Worm (Caenorhabditis elegans) whole organism, L2 larva: Measurements from ENCODE around the gene tre-2.
A peak's percentile ranks its signal among the peaks of the same experiment; 100 is the strongest.

Experiments
- C34F6.9 ChIP-seq: fragments of 150-350 bp; optimal IDR thresholded peaks from 2 replicates; lab custom pipeline; 2014; ENCODE audit warnings: missing biosample characterization, missing genetic modification characterization
- F13H6.1 ChIP-seq: sonication (generic microtip); optimal IDR thresholded peaks from 2 replicates; lab custom pipeline; 2016; ENCODE audit warnings: missing genetic modification characterization, missing compliant biosample characterization
- Y55F3AM.14 ChIP-seq: fragments of 200-800 bp; sonication (Bioruptor generic); optimal IDR thresholded peaks from 2 replicates; lab custom pipeline; 2018; ENCODE audit warnings: mild to moderate bottlenecking, missing genetic modification characterization, missing compliant biosample characterization
- ZK546.5 ChIP-seq: sonication (generic microtip); optimal IDR thresholded peaks from 2 replicates; lab custom pipeline; 2017; ENCODE audit warnings: missing biosample characterization, missing genetic modification characterization
- alr-1 ChIP-seq: fragments of 150-350 bp; optimal IDR thresholded peaks from 2 replicates; lab custom pipeline; 2014; ENCODE audit warnings: missing biosample characterization, missing genetic modification characterization
- aly-2 ChIP-seq: fragments of 150-350 bp; optimal IDR thresholded peaks from 2 replicates; lab custom pipeline; 2014; ENCODE audit warnings: missing biosample characterization, missing genetic modification characterization
- blmp-1 ChIP-seq: sonication (generic microtip); optimal IDR thresholded peaks from 2 replicates; lab custom pipeline; 2017; ENCODE audit warnings: missing genetic modification characterization, mild to moderate bottlenecking, missing compliant biosample characterization, antibody characterized with exemption, moderate library complexity; ENCODE audit not compliant: insufficient read depth
- ceh-16 ChIP-seq: fragments of 150-350 bp; optimal IDR thresholded peaks from 2 replicates; lab custom pipeline; 2014; ENCODE audit warnings: missing biosample characterization, missing genetic modification characterization
- egl-27 ChIP-seq: sonication (generic microtip); optimal IDR thresholded peaks from 3 replicates; lab custom pipeline; 2017; ENCODE audit warnings: missing biosample characterization, missing genetic modification reagents, missing genetic modification characterization
- elt-1 ChIP-seq: fragments of 150-350 bp; optimal IDR thresholded peaks from 2 replicates; lab custom pipeline; 2014; ENCODE audit warnings: missing biosample characterization, missing genetic modification characterization
- elt-3 ChIP-seq: sonication (generic microtip); optimal IDR thresholded peaks from 2 replicates; lab custom pipeline; 2017; ENCODE audit warnings: missing biosample characterization, missing genetic modification characterization
- fos-1 ChIP-seq: fragments of 150-350 bp; optimal IDR thresholded peaks from 2 replicates; lab custom pipeline; 2014; ENCODE audit warnings: missing biosample characterization, missing genetic modification characterization
- gmeb-1 ChIP-seq: fragments of 150-350 bp; optimal IDR thresholded peaks from 2 replicates; lab custom pipeline; 2014; ENCODE audit warnings: missing biosample characterization, missing genetic modification characterization
- lin-11 ChIP-seq: fragments of 150-350 bp; sonication (generic microtip); optimal IDR thresholded peaks from 2 replicates; lab custom pipeline; 2014; ENCODE audit warnings: missing biosample characterization, missing genetic modification characterization, inconsistent platforms, mixed read lengths
- lin-13 ChIP-seq: fragments of 150-350 bp; optimal IDR thresholded peaks from 2 replicates; lab custom pipeline; 2014; ENCODE audit warnings: missing biosample characterization, missing genetic modification reagents, missing genetic modification characterization
- lin-39 ChIP-seq: fragments of 150-350 bp; optimal IDR thresholded peaks from 2 replicates; lab custom pipeline; 2014; ENCODE audit warnings: missing biosample characterization, missing genetic modification reagents, missing genetic modification characterization
- mab-5 ChIP-seq: fragments of 150-350 bp; optimal IDR thresholded peaks from 2 replicates; lab custom pipeline; 2014; ENCODE audit warnings: missing biosample characterization, missing genetic modification characterization
- mbf-1 ChIP-seq: sonication (generic microtip); optimal IDR thresholded peaks from 2 replicates; lab custom pipeline; 2017; ENCODE audit warnings: missing biosample characterization, missing genetic modification characterization
- mdl-1 ChIP-seq, 2 experiments: fragments of 150-350 bp in 1 of 2; sonication (generic microtip) in 1 of 2; optimal IDR thresholded peaks; 2 replicates each; lab custom pipeline; 2017; ENCODE audit warnings: missing biosample characterization in 2 of 2, missing genetic modification characterization in 2 of 2
- nhr-10 ChIP-seq: sonication (generic microtip); optimal IDR thresholded peaks from 2 replicates; lab custom pipeline; 2017; ENCODE audit warnings: missing biosample characterization, missing genetic modification characterization
- nhr-11 ChIP-seq: fragments of 150-350 bp; optimal IDR thresholded peaks from 2 replicates; lab custom pipeline; 2014; ENCODE audit warnings: missing biosample characterization, missing genetic modification characterization
- nhr-12 ChIP-seq: fragments of 150-350 bp; optimal IDR thresholded peaks from 2 replicates; lab custom pipeline; 2014; ENCODE audit warnings: missing biosample characterization, missing genetic modification characterization
- nhr-21 ChIP-seq: fragments of 150-350 bp; optimal IDR thresholded peaks from 2 replicates; lab custom pipeline; 2014; ENCODE audit warnings: missing biosample characterization, missing genetic modification characterization
- nhr-23 ChIP-seq: fragments of 150-350 bp; optimal IDR thresholded peaks from 2 replicates; lab custom pipeline; 2014; ENCODE audit warnings: missing biosample characterization, missing genetic modification reagents, missing genetic modification characterization
- nhr-237 ChIP-seq: fragments of 150-350 bp; optimal IDR thresholded peaks from 2 replicates; lab custom pipeline; 2014; ENCODE audit warnings: missing biosample characterization, missing genetic modification characterization
- nhr-25 ChIP-seq: fragments of 150-350 bp; sonication (generic microtip); optimal IDR thresholded peaks from 3 replicates; lab custom pipeline; 2014; ENCODE audit warnings: missing biosample characterization, missing genetic modification characterization
- nhr-6 ChIP-seq: fragments of 150-350 bp; optimal IDR thresholded peaks from 2 replicates; lab custom pipeline; 2014; ENCODE audit warnings: missing biosample characterization, missing genetic modification characterization
- nhr-77 ChIP-seq: fragments of 150-350 bp; optimal IDR thresholded peaks from 2 replicates; lab custom pipeline; 2014; ENCODE audit warnings: missing biosample characterization, missing genetic modification characterization
- peb-1 ChIP-seq: fragments of 150-350 bp; optimal IDR thresholded peaks from 2 replicates; lab custom pipeline; 2014; ENCODE audit warnings: missing biosample characterization, missing genetic modification characterization
- sem-4 ChIP-seq: fragments of 150-350 bp; optimal IDR thresholded peaks from 2 replicates; lab custom pipeline; 2014; ENCODE audit warnings: missing biosample characterization, missing genetic modification reagents, missing genetic modification characterization
- sma-3 ChIP-seq: sonication (generic microtip); optimal IDR thresholded peaks from 2 replicates; lab custom pipeline; 2016; ENCODE audit warnings: missing genetic modification reagents, missing genetic modification characterization, missing compliant biosample characterization
- sma-9 ChIP-seq, 2 experiments: fragments of 150-350 bp in 1 of 2; sonication (generic microtip) in 1 of 2; optimal IDR thresholded peaks; 2 replicates each; lab custom pipeline; 2014 to 2016; ENCODE audit warnings: missing genetic modification characterization in 2 of 2, mild to moderate bottlenecking in 1 of 2, missing biosample characterization in 1 of 2, missing compliant biosample characterization in 1 of 2, missing genetic modification reagents in 1 of 2, moderate library complexity in 1 of 2
- snpc-4 ChIP-seq: fragments of 150-350 bp; optimal IDR thresholded peaks from 2 replicates; lab custom pipeline; 2014; ENCODE audit warnings: missing biosample characterization, missing genetic modification characterization
- unc-39 ChIP-seq: fragments of 150-350 bp; optimal IDR thresholded peaks from 2 replicates; lab custom pipeline; 2014; ENCODE audit warnings: missing biosample characterization, missing genetic modification characterization
- unc-55 ChIP-seq: fragments of 150-350 bp; sonication (generic microtip); optimal IDR thresholded peaks from 3 replicates; lab custom pipeline; 2014; ENCODE audit warnings: missing biosample characterization, missing genetic modification reagents, missing genetic modification characterization
- ztf-1 ChIP-seq: fragments of 200-800 bp; sonication (Bioruptor generic); conservative IDR thresholded peaks from 2 replicates; pipeline ENCODE4 v1.3.6; 2022; ENCODE audit warnings: missing genetic modification characterization, missing compliant biosample characterization
- ztf-11 ChIP-seq: sonication (generic microtip); optimal IDR thresholded peaks from 2 replicates; lab custom pipeline; 2017; ENCODE audit warnings: missing biosample characterization, missing genetic modification characterization
- ztf-4 ChIP-seq: fragments of 150-350 bp; optimal IDR thresholded peaks from 2 replicates; lab custom pipeline; 2014; ENCODE audit warnings: missing biosample characterization, missing genetic modification characterization

tre-2 gene

DNA sequence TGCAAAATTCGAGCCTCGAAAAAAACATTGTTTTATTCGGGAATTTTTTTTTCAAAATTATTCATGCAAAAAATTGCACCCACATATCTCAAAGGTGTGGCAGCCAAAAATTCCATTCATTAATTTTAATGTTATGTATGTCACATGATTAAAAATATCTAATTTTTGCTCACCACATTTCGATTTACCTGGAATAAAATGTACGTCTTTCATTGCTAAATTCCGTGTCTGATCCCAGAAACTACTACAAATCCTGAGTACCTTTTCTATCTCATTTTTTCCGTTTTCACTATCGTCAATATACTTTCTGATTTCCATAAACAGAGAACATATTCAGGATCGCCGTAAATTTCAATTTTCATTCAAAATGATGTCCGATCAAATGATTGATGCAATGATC is 10.3 kb downstream of the tre-2 start, which contains the start of gene srx-19:
TSS of gene srx-19 (plus strand) at position 301 of the 400 bp plus-strand sequence.
- TF ChIP-seq nhr-21 (tag; lab: Kevin White, UChicago) (no peak), nhr-6 (tag; lab: Kevin White, UChicago) (no peak), Y55F3AM.14 (GFP tag; lab: Kevin White, UChicago) (no peak), lin-11 (no peak), sem-4 (tag; lab: Kevin White, UChicago) (no peak), lin-13 (no peak), peb-1 (no peak), ztf-4 (no peak), mbf-1 (tag; lab: Kevin White, UChicago) (no peak), nhr-77 (tag; lab: Kevin White, UChicago) (no peak), unc-55 (no peak), snpc-4 (tag; lab: Kevin White, UChicago) (no peak)

DNA sequence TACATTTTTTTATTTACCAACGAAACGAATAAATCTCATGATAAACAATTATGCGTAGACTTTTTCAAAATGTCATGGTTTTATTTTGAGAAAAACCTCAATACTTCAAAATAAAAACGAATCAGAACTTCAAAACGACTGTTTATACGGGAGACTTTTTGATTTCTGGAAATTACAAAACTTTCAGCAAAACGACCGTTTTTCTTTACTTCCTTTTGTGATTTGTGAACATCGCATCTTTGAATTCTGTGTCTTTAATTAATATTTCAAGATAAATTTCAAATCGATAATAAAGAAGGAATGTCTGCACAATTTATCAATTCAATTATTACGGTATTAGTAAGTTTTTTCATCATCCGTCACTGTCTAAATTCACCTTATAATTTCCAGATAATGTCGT is 15.5 kb downstream of the tre-2 start, which contains the start of gene srx-20:
TSS of gene srx-20 (plus strand) at position 301 of the 400 bp plus-strand sequence.
- TF ChIP-seq unc-55, result no peak

DNA sequence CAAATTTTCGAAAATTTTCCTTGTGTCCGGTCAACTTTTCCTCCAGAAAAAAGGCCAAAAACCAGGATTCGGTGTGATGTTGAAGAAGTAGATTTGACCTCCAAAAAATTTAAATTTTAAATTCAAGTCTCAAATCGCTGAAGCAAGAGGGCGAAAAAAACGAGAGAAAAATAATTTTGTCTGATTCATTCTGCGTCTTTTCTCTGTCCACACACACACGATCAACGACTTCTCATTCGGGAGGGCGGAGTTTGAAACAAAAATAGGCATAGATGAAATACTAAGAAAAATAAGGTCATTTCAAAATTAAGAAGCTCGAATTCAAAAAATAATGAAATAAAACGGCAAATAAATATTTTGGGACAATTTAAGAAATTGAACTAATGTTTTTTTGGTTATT is 24.0 kb downstream of the tre-2 start, which contains the start of gene R13H7.2:
TSS of gene R13H7.2 (minus strand) at position 101 of the 400 bp plus-strand sequence.
- TF ChIP-seq elt-1 (tag; lab: Kevin White, UChicago), result no peak
- no peak for TF ChIP-seq elt-3 (tag; lab: Kevin White, UChicago)
- no peak for TF ChIP-seq fos-1
- TF ChIP-seq lin-39 (tag; lab: Kevin White, UChicago), result no peak
- TF ChIP-seq ztf-11 (tag; lab: Kevin White, UChicago), result no peak

DNA sequence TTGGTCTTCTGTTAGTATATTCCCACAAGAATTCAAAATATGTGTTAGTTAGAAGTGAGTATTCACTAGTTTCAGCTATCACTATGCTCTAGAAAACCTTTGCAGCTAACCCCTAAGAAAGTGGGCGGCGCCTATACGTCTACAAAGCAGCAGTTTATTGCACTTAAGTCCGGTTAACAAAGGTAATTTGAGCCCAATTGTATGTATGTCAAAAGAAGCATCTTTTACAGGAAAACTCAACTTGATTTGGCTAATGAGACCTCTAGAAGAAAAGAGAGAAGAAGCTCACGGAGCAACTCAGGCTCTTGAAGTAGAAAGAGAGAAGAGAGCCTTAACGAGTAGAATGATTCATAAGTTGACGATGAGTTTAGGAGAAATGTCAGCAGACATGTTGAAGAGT is 30.5 kb downstream of the tre-2 start:
- TF ChIP-seq nhr-6 (tag; lab: Kevin White, UChicago), result no peak
- TF ChIP-seq ztf-1 (GFP tag; lab: Robert Waterston, UW), result no peak

DNA sequence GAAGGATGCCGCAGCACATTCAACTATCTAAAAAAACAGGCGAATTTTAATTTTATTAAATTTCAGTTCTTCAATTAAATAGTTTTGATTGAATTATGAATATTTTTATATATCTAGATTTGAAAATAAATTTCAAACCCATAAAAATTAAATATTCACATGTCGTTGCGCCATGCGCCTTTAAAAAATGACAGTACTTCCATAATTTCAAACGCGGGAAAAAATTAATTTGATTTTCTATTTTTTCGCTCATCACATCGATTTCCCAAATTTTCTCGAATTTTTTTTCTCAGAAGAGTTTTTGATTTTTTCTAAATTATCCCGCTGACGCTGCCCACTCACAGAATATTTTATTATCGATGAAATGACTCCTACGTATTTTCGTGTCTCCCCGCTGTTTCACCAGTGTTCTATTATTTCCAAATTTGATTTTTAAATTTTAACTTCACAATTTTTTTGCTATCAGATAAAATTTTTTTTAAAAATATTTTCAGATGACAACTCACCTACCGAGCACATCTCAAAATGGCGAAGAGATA is 40.7 kb downstream of the tre-2 start, which contains the start of gene lip-1:
TSS of gene lip-1 (plus strand) at position 489 of the 539 bp plus-strand sequence.
- TF ChIP-seq Y55F3AM.14 (GFP tag; lab: Kevin White, UChicago) (no peak), nhr-12 (tag; lab: Kevin White, UChicago) (no peak), F13H6.1 (tag; lab: Kevin White, UChicago) (no peak), aly-2 (tag; lab: Kevin White, UChicago) (no peak), nhr-10 (no peak), nhr-21 (tag; lab: Kevin White, UChicago) (no peak), blmp-1 (tag; lab: Kevin White, UChicago) (no peak), nhr-237 (tag; lab: Kevin White, UChicago) (no peak), unc-39 (tag; lab: Kevin White, UChicago) (no peak), mab-5 (no peak), lin-11 (no peak)
- TF ChIP-seq, all 48 proteins: peak for 0

DNA sequence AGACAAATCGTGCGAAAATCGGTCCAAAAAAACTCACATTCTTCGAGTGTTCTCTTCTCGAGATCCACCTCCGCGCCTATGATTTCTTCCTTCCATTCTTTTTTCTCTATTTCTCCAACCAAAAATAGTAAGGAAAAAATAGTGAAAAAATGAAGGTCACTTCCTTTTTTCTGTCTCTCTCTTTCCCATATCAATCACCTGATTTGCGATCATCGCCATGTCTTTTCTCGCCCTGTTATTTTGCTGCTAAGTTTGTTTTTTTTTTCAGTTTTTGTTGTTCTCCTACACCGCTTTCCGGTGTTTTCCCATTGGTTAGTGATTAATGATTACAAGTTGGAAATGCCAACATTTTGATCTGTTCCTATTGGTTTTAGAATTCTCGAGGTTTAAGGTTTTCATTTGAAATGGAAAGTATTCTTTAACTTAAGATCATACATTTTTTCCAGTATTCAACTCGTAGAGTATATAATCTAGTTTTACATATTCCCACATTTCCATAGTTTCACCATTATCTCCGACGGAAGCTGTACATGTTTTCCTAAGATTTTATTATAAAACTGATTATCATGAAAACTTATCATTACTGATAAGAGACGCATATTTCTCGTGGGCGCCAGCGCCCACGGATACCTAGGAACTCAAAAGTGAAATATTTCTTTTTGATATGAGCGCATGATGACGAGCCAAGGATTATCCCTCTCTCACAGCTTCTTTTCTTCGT is 41.5 kb downstream of the tre-2 start:
- peak; percentile 9 for TF ChIP-seq blmp-1 (tag; lab: Kevin White, UChicago)
- TF ChIP-seq F13H6.1 (tag; lab: Kevin White, UChicago), result no peak
- peak; percentile 13 for TF ChIP-seq fos-1
- peak; percentile 42 for TF ChIP-seq nhr-25

DNA sequence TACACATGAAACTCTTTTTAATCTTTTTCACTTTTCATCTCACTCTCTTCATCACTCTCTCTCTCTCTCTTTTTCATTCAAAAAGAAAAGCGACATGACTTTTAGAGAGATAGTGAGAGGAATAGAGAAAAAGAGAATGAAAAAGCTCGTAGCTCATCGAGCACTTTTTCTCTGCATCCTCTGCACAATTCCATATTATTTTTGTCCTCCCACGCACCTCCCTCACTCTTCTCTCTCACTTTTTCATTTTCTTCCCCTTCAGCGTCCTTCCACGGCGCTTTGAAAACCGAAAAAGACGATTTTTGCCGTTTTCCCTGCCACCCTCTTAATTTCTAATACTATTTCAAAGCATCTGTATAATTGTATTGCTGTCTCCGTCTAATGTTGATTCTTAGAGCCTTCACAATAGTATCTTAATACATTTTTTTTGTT is 44.1 kb downstream of the tre-2 start:
- TF ChIP-seq mbf-1 (tag; lab: Kevin White, UChicago) (no peak), ztf-11 (tag; lab: Kevin White, UChicago) (no peak), elt-3 (tag; lab: Kevin White, UChicago) (no peak), sma-9 (GFP tag; optimal IDR thresholded peaks at IDR 0.05; lab: Kevin White, UChicago) (peak; percentile 98), sma-9 (tag; optimal IDR thresholded peaks at IDR 0.05; lab: Kevin White, UChicago) (no peak), sem-4 (tag; lab: Kevin White, UChicago) (peak; percentile 68), mdl-1 (tag; optimal IDR thresholded peaks at IDR 0.05; lab: Kevin White, UChicago) (peak; percentile 62 to 81), nhr-11 (tag; lab: Kevin White, UChicago) (no peak), snpc-4 (tag; lab: Kevin White, UChicago) (no peak), ZK546.5 (peak; percentile 15), egl-27 (tag; lab: Kevin White, UChicago) (peak; percentile 81), nhr-25 (no peak), gmeb-1 (tag; lab: Kevin White, UChicago) (peak; percentile 61), mab-5 (peak; percentile 79), ceh-16 (tag; lab: Kevin White, UChicago) (no peak), nhr-21 (tag; lab: Kevin White, UChicago) (no peak), nhr-23 (no peak), alr-1 (tag; lab: Kevin White, UChicago) (no peak), C34F6.9 (tag; lab: Kevin White, UChicago) (peak; percentile 96), F13H6.1 (tag; lab: Kevin White, UChicago) (peak; percentile 95), sma-3 (GFP tag; lab: Kevin White, UChicago) (peak; percentile 61)
